Worm (Caenorhabditis elegans) whole organism, L2 larva: Measurements from ENCODE around the gene Y56A3A.31.

ENCODE experiments used
- C34F6.9 ChIP-seq: fragments of 150-350 bp; optimal IDR thresholded peaks from 2 replicates; lab custom pipeline; 2014; ENCODE audit warnings: missing biosample characterization, missing genetic modification characterization
- F13H6.1 ChIP-seq: sonication (generic microtip); optimal IDR thresholded peaks from 2 replicates; lab custom pipeline; 2016; ENCODE audit warnings: missing genetic modification characterization, missing compliant biosample characterization
- Y55F3AM.14 ChIP-seq: fragments of 200-800 bp; sonication (Bioruptor generic); optimal IDR thresholded peaks from 2 replicates; lab custom pipeline; 2018; ENCODE audit warnings: mild to moderate bottlenecking, missing genetic modification characterization, missing compliant biosample characterization
- alr-1 ChIP-seq: fragments of 150-350 bp; optimal IDR thresholded peaks from 2 replicates; lab custom pipeline; 2014; ENCODE audit warnings: missing biosample characterization, missing genetic modification characterization
- ama-1 ChIP-seq: fragments of 150-350 bp; optimal IDR thresholded peaks from 2 replicates; lab custom pipeline; 2018; ENCODE audit warnings: inconsistent platforms
- crh-2 ChIP-seq: sonication (generic microtip); optimal IDR thresholded peaks from 2 replicates; lab custom pipeline; 2017; ENCODE audit warnings: missing biosample characterization, missing genetic modification characterization
- elt-1 ChIP-seq: fragments of 150-350 bp; optimal IDR thresholded peaks from 2 replicates; lab custom pipeline; 2014; ENCODE audit warnings: missing biosample characterization, missing genetic modification characterization
- gmeb-1 ChIP-seq: fragments of 150-350 bp; optimal IDR thresholded peaks from 2 replicates; lab custom pipeline; 2014; ENCODE audit warnings: missing biosample characterization, missing genetic modification characterization
- lin-11 ChIP-seq: fragments of 150-350 bp; sonication (generic microtip); optimal IDR thresholded peaks from 2 replicates; lab custom pipeline; 2014; ENCODE audit warnings: missing biosample characterization, missing genetic modification characterization, inconsistent platforms, mixed read lengths
- lin-13 ChIP-seq: fragments of 150-350 bp; optimal IDR thresholded peaks from 2 replicates; lab custom pipeline; 2014; ENCODE audit warnings: missing biosample characterization, missing genetic modification reagents, missing genetic modification characterization
- lin-39 ChIP-seq: fragments of 150-350 bp; optimal IDR thresholded peaks from 2 replicates; lab custom pipeline; 2014; ENCODE audit warnings: missing biosample characterization, missing genetic modification reagents, missing genetic modification characterization
- mab-5 ChIP-seq: fragments of 150-350 bp; optimal IDR thresholded peaks from 2 replicates; lab custom pipeline; 2014; ENCODE audit warnings: missing biosample characterization, missing genetic modification characterization
- mbf-1 ChIP-seq: sonication (generic microtip); optimal IDR thresholded peaks from 2 replicates; lab custom pipeline; 2017; ENCODE audit warnings: missing biosample characterization, missing genetic modification characterization
- mdl-1 ChIP-seq, 2 experiments: fragments of 150-350 bp in 1 of 2; sonication (generic microtip) in 1 of 2; optimal IDR thresholded peaks; 2 replicates each; lab custom pipeline; 2017; ENCODE audit warnings: missing biosample characterization in 2 of 2, missing genetic modification characterization in 2 of 2
- nhr-10 ChIP-seq: sonication (generic microtip); optimal IDR thresholded peaks from 2 replicates; lab custom pipeline; 2017; ENCODE audit warnings: missing biosample characterization, missing genetic modification characterization
- nhr-237 ChIP-seq: fragments of 150-350 bp; optimal IDR thresholded peaks from 2 replicates; lab custom pipeline; 2014; ENCODE audit warnings: missing biosample characterization, missing genetic modification characterization
- nhr-25 ChIP-seq: fragments of 150-350 bp; sonication (generic microtip); optimal IDR thresholded peaks from 3 replicates; lab custom pipeline; 2014; ENCODE audit warnings: missing biosample characterization, missing genetic modification characterization
- skn-1 ChIP-seq: sonication (generic microtip); optimal IDR thresholded peaks from 2 replicates; lab custom pipeline; 2017; ENCODE audit warnings: missing biosample characterization, missing genetic modification characterization
- sma-9 ChIP-seq, 2 experiments: fragments of 150-350 bp in 1 of 2; sonication (generic microtip) in 1 of 2; optimal IDR thresholded peaks; 2 replicates each; lab custom pipeline; 2014 to 2016; ENCODE audit warnings: missing genetic modification characterization in 2 of 2, mild to moderate bottlenecking in 1 of 2, missing biosample characterization in 1 of 2, missing compliant biosample characterization in 1 of 2, missing genetic modification reagents in 1 of 2, moderate library complexity in 1 of 2

Y56A3A.31 gene

DNA sequence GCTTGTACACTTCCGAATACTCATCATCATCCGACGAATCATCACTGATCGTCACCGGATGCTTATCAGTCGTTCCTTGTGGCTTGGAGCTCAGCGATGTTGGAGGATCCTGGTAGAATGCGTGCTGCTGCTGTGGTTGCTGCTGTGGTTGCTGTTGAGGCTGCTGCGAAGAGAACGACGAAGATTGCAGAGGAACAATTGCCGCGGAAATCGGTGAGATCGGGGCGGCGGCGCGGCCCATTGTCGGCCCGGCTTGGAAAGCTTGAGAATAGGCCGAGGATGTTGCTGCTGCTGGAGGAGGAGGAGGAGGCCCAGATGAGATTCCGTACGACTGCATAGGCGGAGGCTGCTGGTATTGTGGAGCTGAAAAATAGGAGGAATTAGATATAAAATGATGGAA is 60.0 kb downstream of the Y56A3A.31 start:
- TF ChIP-seq skn-1 (tag; lab: Kevin White, UChicago): no peak
- TF ChIP-seq lin-13: no peak
- no peak for TF ChIP-seq nhr-237 (tag; lab: Kevin White, UChicago)
- TF ChIP-seq sma-9 (GFP tag; optimal IDR thresholded peaks at IDR 0.05; lab: Kevin White, UChicago): no peak
- TF ChIP-seq sma-9 (tag; optimal IDR thresholded peaks at IDR 0.05; lab: Kevin White, UChicago): no peak
- no peak for TF ChIP-seq C34F6.9 (tag; lab: Kevin White, UChicago)
- no peak for TF ChIP-seq mab-5 (tag; lab: Kevin White, UChicago)
- TF ChIP-seq crh-2 (tag; lab: Kevin White, UChicago): no peak

DNA sequence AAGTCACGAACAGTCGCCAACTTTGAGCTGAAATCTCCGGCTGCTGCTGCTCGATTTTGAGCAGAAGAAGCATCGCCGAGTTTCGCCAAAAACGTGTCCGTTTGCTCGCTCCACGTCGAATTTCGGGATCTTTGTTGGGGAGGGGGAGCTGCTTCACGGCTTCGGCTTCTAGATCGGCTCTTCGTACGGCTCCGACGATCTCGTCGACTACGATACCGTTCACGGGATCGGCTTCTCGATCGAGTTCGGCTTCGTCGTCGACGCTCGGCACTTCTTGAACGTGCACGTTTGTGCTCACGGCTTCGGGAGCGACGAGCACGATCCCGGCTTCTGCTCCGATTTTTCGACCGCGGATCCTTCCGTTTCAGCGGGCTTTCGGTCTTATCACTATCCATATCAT is 62.9 kb downstream of the Y56A3A.31 start:
- no peak for TF ChIP-seq elt-1
- TF ChIP-seq nhr-25: no peak
- TF ChIP-seq nhr-10 (tag; lab: Kevin White, UChicago): no peak
- no peak for TF ChIP-seq skn-1 (tag; lab: Kevin White, UChicago)
- TF ChIP-seq mbf-1 (tag; lab: Kevin White, UChicago): no peak
- no peak for TF ChIP-seq alr-1 (tag; lab: Kevin White, UChicago)
- no peak for TF ChIP-seq crh-2 (tag; lab: Kevin White, UChicago)
- TF ChIP-seq lin-39 (tag; lab: Kevin White, UChicago): no peak
- TF ChIP-seq lin-11 (tag; lab: Kevin White, UChicago): no peak
- no peak for TF ChIP-seq ama-1 (lab: Kevin White, UChicago)
- TF ChIP-seq F13H6.1 (tag; lab: Kevin White, UChicago): no peak
- no peak for TF ChIP-seq gmeb-1 (tag; lab: Kevin White, UChicago)
- no peak for TF ChIP-seq mdl-1 (tag; optimal IDR thresholded peaks at IDR 0.05; lab: Kevin White, UChicago)
- no peak for TF ChIP-seq Y55F3AM.14
- TF ChIP-seq lin-13: no peak
